Fruit fly (Drosophila melanogaster): ENCODE results near the gene CG46339.

The CG46339 gene

DNA sequence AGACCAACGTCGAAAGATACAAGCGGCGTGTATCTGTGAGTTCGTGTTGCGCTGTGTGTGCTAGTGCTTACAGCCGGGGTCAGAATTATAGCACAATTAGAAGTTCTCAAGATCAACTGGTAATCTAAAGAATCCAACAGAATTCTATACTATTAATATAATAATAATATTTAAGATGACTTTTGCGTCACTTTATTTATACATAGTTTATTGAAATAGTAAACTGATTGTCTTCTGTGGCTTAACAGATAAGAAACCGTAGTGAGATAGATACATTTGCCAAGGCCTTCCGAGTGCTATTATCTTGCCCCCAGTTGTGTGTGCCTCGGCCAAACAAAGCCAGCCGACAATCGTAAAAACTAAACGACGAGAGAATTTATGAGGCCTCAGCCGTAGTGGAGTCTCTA, 29.3 kb upstream of the CG46339 start (continued):
- TF ChIP-seq CG7839 (tag; optimal IDR thresholded peaks at IDR 0.05) (peak; percentile 82), Sox100B (GFP tag; optimal IDR thresholded peaks at IDR 0.05) (peak; percentile 78), eve (GFP tag; optimal IDR thresholded peaks at IDR 0.05) (no peak), ase (GFP tag; IDR thresholded peaks at IDR 0.05) (peak; percentile 35; the same call in 1 of the 3 replicates), yki (optimal IDR thresholded peaks at IDR 0.05) (no peak), bowl (GFP tag; IDR thresholded peaks at IDR 0.05) (no peak), exex (tag; optimal IDR thresholded peaks at IDR 0.05) (peak; percentile 13), CG2678 (tag; optimal IDR thresholded peaks at IDR 0.05) (peak; percentile 82), sd (tag; optimal IDR thresholded peaks at IDR 0.05) (peak; percentile 40), tx (GFP tag; optimal IDR thresholded peaks at IDR 0.05) (no peak), Neu2 (GFP tag; optimal IDR thresholded peaks at IDR 0.05; ENCODE audit: borderline replicate concordance) (no peak), caup (GFP tag; optimal IDR thresholded peaks at IDR 0.05; ENCODE audit: severe bottlenecking) (peak; percentile 52), her (GFP tag; optimal IDR thresholded peaks at IDR 0.05) (no peak), CG3065 (GFP tag; optimal IDR thresholded peaks at IDR 0.05) (peak; percentile 41), Myb (GFP tag; optimal IDR thresholded peaks at IDR 0.05) (no peak), Stat92E (GFP tag; optimal IDR thresholded peaks at IDR 0.05) (peak in 1 of 3 experiments; percentile 85), ap (GFP tag; IDR thresholded peaks at IDR 0.05) (no peak; the same call in 1 of the 2 replicates), CG11723 (GFP tag; optimal IDR thresholded peaks at IDR 0.05) (peak; percentile 47), Kr (GFP tag; optimal IDR thresholded peaks at IDR 0.05) (peak; percentile 79), CG6813 (GFP tag; optimal IDR thresholded peaks at IDR 0.05) (peak; percentile 79), Xbp1 (GFP tag; optimal IDR thresholded peaks at IDR 0.05) (peak; percentile 59), Hand (GFP tag; optimal IDR thresholded peaks at IDR 0.05) (peak; percentile 3), ham (GFP tag; IDR thresholded peaks at IDR 0.05) (no peak), CG30403 (GFP tag; optimal IDR thresholded peaks at IDR 0.05) (peak; percentile 65), CG12104 (GFP tag; optimal IDR thresholded peaks at IDR 0.05) (peak; percentile 38), CrebB (tag; optimal IDR thresholded peaks at IDR 0.05) (peak; percentile 23), Dfd (GFP tag; optimal IDR thresholded peaks at IDR 0.05) (no peak), CG31365 (tag; optimal IDR thresholded peaks at IDR 0.05) (no peak), CG32767 (GFP tag; IDR thresholded peaks at IDR 0.05) (0 out of 2 replicates have a peak, but pooled peaks have one; percentile 35), Dbx (GFP tag; IDR thresholded peaks at IDR 0.05) (no peak), emc (GFP tag; optimal IDR thresholded peaks at IDR 0.05) (no peak), jing (GFP tag; optimal IDR thresholded peaks at IDR 0.05) (no peak), scrt (GFP tag; optimal IDR thresholded peaks at IDR 0.05) (peak; percentile 37), D (optimal IDR thresholded peaks at IDR 0.05) (no peak), D (GFP tag; optimal IDR thresholded peaks at IDR 0.05) (peak; percentile 82), YL-1 (GFP tag; optimal IDR thresholded peaks at IDR 0.05) (peak; percentile 51), D19B (GFP tag; optimal IDR thresholded peaks at IDR 0.05) (no peak), CG3995 (GFP tag; optimal IDR thresholded peaks at IDR 0.05) (no peak), Ada2b (GFP tag; IDR thresholded peaks at IDR 0.05) (peak; percentile 27; the same call in 1 of the 2 replicates), CG33213 (GFP tag; optimal IDR thresholded peaks at IDR 0.05) (no peak), lbe (GFP tag; optimal IDR thresholded peaks at IDR 0.05) (no peak), CG17359 (tag; optimal IDR thresholded peaks at IDR 0.05) (peak; percentile 62), kah (GFP tag; optimal IDR thresholded peaks at IDR 0.05) (peak; percentile 62), Jarid2 (GFP tag; optimal IDR thresholded peaks at IDR 0.05) (peak; percentile 45), Antp (GFP tag; optimal IDR thresholded peaks at IDR 0.05) (no peak), otp (GFP tag; IDR thresholded peaks at IDR 0.05) (peak; percentile 68; the same call in 1 of the 3 replicates), ac (GFP tag; optimal IDR thresholded peaks at IDR 0.05) (peak; percentile 40), Mrtf (GFP tag; IDR thresholded peaks at IDR 0.05) (0 out of 3 replicates have a peak, but pooled peaks have one; percentile 17), sob (GFP tag; IDR thresholded peaks at IDR 0.05) (peak; percentile 42), ttk (GFP tag; IDR thresholded peaks at IDR 0.05) (peak; percentile 44; the same call in 1 of the 2 replicates), dpn (GFP tag; optimal IDR thresholded peaks at IDR 0.05) (peak in 1 of 2 experiments; percentile 37)
